Worm (Caenorhabditis elegans) whole organism, mixed stage, embryonic: ENCODE results near the gene F08D12.15.

Source experiments
- lin-13 ChIP-seq: fragments of 150-350 bp; optimal IDR thresholded peaks from 2 replicates; lab custom pipeline; 2014; ENCODE audit warnings: missing biosample characterization, missing genetic modification characterization
- mep-1 ChIP-seq: fragments of 150-350 bp; optimal IDR thresholded peaks from 2 replicates; lab custom pipeline; 2017; ENCODE audit warnings: missing biosample characterization, missing genetic modification reagents, missing genetic modification characterization, inconsistent platforms
- nhr-12 ChIP-seq: fragments of 150-350 bp; optimal IDR thresholded peaks from 2 replicates; lab custom pipeline; 2014; ENCODE audit warnings: missing biosample characterization, missing genetic modification characterization
- pha-4 ChIP-seq: fragments of 150-350 bp; optimal IDR thresholded peaks from 2 replicates; lab custom pipeline; 2018; ENCODE audit warnings: missing biosample characterization, missing genetic modification reagents, missing genetic modification characterization
- unc-39 ChIP-seq: fragments of 150-350 bp; optimal IDR thresholded peaks from 2 replicates; lab custom pipeline; 2014; ENCODE audit warnings: missing biosample characterization, missing genetic modification characterization

ce11 chrII:2777846-2778245, 11.4 kb downstream of the F08D12.15 start, which contains the start of gene F08D12.4:
- TF ChIP-seq mep-1 (tag; lab: Kevin White, UChicago) (no peak), lin-13 (no peak), nhr-12 (tag; lab: Kevin White, UChicago) (no peak), unc-39 (tag; lab: Kevin White, UChicago) (no peak), pha-4 (tag; lab: Kevin White, UChicago) (no peak)
